Fruit fly (Drosophila melanogaster) Kc167 (cell line): ENCODE data around the gene CG31388.
A peak's percentile ranks its signal among the peaks of the same experiment; 100 is the strongest.

Experiments
- Myc ChIP-seq: fragments of >200 bp; optimal IDR thresholded peaks from 2 replicates; lab custom pipeline; 2017; ENCODE audit warnings: missing external identifiers
- Sin3A ChIP-seq: fragments of >200 bp; optimal IDR thresholded peaks from 2 replicates; lab custom pipeline; 2018; ENCODE audit warnings: missing external identifiers
- h ChIP-seq: fragments of >200 bp; optimal IDR thresholded peaks from 3 replicates; lab custom pipeline; 2018; ENCODE audit warnings: missing external identifiers
- insv ChIP-seq: fragments of >200 bp; optimal IDR thresholded peaks from 3 replicates; lab custom pipeline; 2018; ENCODE audit warnings: missing external identifiers
- ttk ChIP-seq: sonication (Bioruptor generic); optimal IDR thresholded peaks from 2 replicates; lab custom pipeline; 2017; ENCODE audit warnings: missing external identifiers

- TF ChIP-seq Myc (lab: Kevin White, UChicago) = no peak
- no peak for TF ChIP-seq ttk (lab: Kevin White, UChicago)
- no peak for TF ChIP-seq h (lab: Kevin White, UChicago)
- TF ChIP-seq insv (lab: Kevin White, UChicago) = no peak
- TF ChIP-seq Sin3A (lab: Kevin White, UChicago) = peak; percentile 17
These were observed 6.5 kb downstream of the CG31388 start, which contains the start of the genes CG17734 and CG5214 for dm6 chr3R:11243951-11244660.
